Fruit fly (Drosophila melanogaster): Measurements from ENCODE around the gene CG17376.

CG17376 gene

DNA sequence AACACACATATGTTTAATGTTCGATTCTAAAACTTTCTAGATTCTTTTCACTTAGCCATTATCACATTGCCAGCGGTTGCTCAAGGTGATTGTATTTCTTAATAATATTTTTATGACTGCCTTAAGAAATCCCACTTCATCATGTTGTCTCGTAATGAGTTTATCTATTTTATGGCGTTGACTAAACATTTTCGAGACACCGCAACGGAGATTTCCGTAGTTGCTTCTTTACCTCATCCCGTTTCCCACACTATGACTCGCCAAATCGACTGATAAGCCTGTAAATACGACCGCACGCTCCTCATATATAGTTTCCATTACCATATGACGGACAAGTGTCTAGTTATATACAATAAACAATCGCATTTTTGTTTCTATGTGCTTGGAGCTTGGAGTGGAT, 15.1 kb downstream of the CG17376 start:
- TF ChIP-seq Pif1B (GFP tag; optimal IDR thresholded peaks at IDR 0.05) (no peak), Ets98B (GFP tag; IDR thresholded peaks at IDR 0.05) (no peak), CG4496 (GFP tag; IDR thresholded peaks at IDR 0.05) (no peak), CG32121 (GFP tag; IDR thresholded peaks at IDR 0.05) (no peak), rn (GFP tag; IDR thresholded peaks at IDR 0.05) (no peak), CG9948 (tag; optimal IDR thresholded peaks at IDR 0.05) (no peak), gl (tag; optimal IDR thresholded peaks at IDR 0.05) (no peak), Pif1A (GFP tag; optimal IDR thresholded peaks at IDR 0.05) (no peak), EcR (GFP tag; optimal IDR thresholded peaks at IDR 0.05) (no peak), CG34367 (tag; optimal IDR thresholded peaks at IDR 0.05) (no peak), CG12605 (GFP tag; IDR thresholded peaks at IDR 0.05) (no peak), Snoo (tag; optimal IDR thresholded peaks at IDR 0.05) (no peak), CG14655 (GFP tag; optimal IDR thresholded peaks at IDR 0.05) (no peak), CG8159 (tag; optimal IDR thresholded peaks at IDR 0.05) (no peak), fd96Ca (GFP tag; IDR thresholded peaks at IDR 0.05) (no peak), CG10348 (GFP tag; IDR thresholded peaks at IDR 0.05) (no peak), CG17806 (tag; optimal IDR thresholded peaks at IDR 0.05) (no peak), CG8301 (tag; optimal IDR thresholded peaks at IDR 0.05) (no peak), CG13204 (GFP tag; optimal IDR thresholded peaks at IDR 0.05) (no peak), D1 (tag; optimal IDR thresholded peaks at IDR 0.05) (no peak)

DNA sequence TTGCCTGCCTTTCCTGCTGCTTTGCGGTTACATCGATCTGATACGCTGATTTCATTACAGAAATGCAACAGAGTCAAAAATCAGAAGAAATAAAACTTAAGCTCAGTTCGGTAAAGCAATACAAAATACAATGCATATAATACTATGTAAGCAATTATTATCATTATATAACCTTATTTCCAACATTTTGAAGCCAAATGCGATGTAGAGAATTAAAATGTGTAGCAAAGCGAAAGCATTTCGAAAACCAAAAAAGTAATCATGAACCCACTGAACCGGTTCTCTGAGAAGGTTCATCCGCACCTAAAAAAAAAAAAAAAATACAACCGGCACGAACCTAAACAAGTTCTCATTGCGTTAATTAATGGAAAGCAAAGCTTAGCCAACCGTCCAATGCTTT, 16.5 kb downstream of the CG17376 start:
- peak; percentile 22 for TF ChIP-seq EcR (GFP tag; optimal IDR thresholded peaks at IDR 0.05)
- TF ChIP-seq CG8159 (tag; optimal IDR thresholded peaks at IDR 0.05) = no peak
- no peak for TF ChIP-seq CG34367 (tag; optimal IDR thresholded peaks at IDR 0.05)

DNA sequence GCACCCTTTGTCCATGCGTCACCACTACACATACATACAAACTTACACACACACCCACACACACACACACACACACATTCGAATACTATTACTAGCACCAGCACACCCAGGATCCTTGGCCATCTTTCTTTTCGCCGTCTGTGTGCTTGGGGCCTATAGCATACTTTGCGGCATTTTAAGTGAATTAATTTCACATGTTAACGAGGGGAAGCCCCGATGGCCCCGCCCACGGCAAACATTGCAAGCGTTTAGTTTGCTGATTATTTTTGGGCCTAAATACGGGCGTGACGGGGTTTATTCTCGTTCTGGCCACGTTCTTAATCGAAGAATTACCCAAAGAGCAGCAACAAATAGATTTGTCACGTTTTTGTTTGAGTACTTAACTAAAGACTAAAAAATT, 17.3 kb downstream of the CG17376 start:
- TF ChIP-seq CG4496 (GFP tag; IDR thresholded peaks at IDR 0.05) (peak; percentile 65; the same call in 2 of the 3 replicates), EcR (GFP tag; optimal IDR thresholded peaks at IDR 0.05) (no peak), CG15710 (tag; optimal IDR thresholded peaks at IDR 0.05) (no peak)

DNA sequence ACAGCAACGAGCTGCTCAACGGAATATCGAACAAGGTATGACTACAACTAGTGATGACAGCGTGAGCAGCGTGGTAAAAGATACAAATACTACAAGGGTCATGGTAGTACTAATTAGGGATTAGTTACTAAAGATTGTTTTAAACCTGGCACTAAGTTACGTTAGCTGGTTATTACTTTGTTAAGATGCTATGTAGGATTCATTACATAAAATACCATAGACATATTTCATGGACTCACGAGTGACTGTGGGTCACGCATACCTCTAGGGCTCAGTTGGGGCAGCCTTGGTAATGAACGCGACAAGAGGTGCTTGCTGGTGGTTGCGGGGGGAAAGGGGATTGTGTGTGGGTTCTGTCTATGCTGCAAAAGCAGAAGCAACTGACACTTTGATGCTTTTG, 25.8 kb downstream of the CG17376 start:
- no peak for TF ChIP-seq CG34367 (tag; optimal IDR thresholded peaks at IDR 0.05)
- TF ChIP-seq CG32121 (GFP tag; IDR thresholded peaks at IDR 0.05) = no peak
- TF ChIP-seq CG15710 (tag; optimal IDR thresholded peaks at IDR 0.05) = no peak
- no peak for TF ChIP-seq CG12605 (GFP tag; IDR thresholded peaks at IDR 0.05)
- no peak for TF ChIP-seq Ets98B (GFP tag; IDR thresholded peaks at IDR 0.05)
- TF ChIP-seq EcR (GFP tag; optimal IDR thresholded peaks at IDR 0.05) = no peak
- no peak for TF ChIP-seq gl (tag; optimal IDR thresholded peaks at IDR 0.05)
- TF ChIP-seq CG10348 (GFP tag; IDR thresholded peaks at IDR 0.05) = no peak
- no peak for TF ChIP-seq Pif1B (GFP tag; optimal IDR thresholded peaks at IDR 0.05)
- TF ChIP-seq Snoo (tag; optimal IDR thresholded peaks at IDR 0.05) = no peak
- no peak for TF ChIP-seq fd96Ca (GFP tag; IDR thresholded peaks at IDR 0.05)
- TF ChIP-seq CG14655 (GFP tag; optimal IDR thresholded peaks at IDR 0.05) = no peak
- TF ChIP-seq CG8301 (tag; optimal IDR thresholded peaks at IDR 0.05) = no peak
- no peak for TF ChIP-seq CG13204 (GFP tag; optimal IDR thresholded peaks at IDR 0.05)
- TF ChIP-seq D1 (tag; optimal IDR thresholded peaks at IDR 0.05) = no peak
- TF ChIP-seq rn (GFP tag; IDR thresholded peaks at IDR 0.05) = no peak
- no peak for TF ChIP-seq Pif1A (GFP tag; optimal IDR thresholded peaks at IDR 0.05)
- no peak for TF ChIP-seq CG8159 (tag; optimal IDR thresholded peaks at IDR 0.05)
- TF ChIP-seq CG9948 (tag; optimal IDR thresholded peaks at IDR 0.05) = no peak

DNA sequence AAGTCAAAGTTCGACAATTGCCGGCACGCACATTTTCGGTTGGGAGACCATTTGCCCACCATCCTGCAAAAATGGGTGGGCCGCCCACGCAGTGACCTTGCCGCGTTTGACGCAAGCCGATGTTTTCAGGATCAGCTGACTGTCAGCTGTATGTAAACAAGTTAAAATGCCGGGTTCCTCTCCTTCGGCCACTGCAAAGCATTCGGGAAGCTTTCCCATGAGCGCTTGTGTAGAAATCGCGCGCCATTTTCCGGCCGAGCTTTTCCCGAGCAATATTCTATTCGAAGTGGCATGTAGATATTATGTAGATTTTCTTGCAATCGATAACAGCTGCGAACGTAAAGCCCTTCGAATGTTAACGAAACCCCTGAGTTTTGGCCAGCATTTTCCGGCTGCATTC, 27.0 kb downstream of the CG17376 start, which contains the start of gene CG17378:
Gene CG17378, plus strand, starts transcription at position 397 of the 400 bp plus-strand sequence.
- TF ChIP-seq CG9948 (tag; optimal IDR thresholded peaks at IDR 0.05) (no peak), D1 (tag; optimal IDR thresholded peaks at IDR 0.05) (no peak), rn (GFP tag; IDR thresholded peaks at IDR 0.05) (no peak), CG10348 (GFP tag; IDR thresholded peaks at IDR 0.05) (no peak), CG8159 (tag; optimal IDR thresholded peaks at IDR 0.05) (no peak), CG14655 (GFP tag; optimal IDR thresholded peaks at IDR 0.05) (no peak), CG8301 (tag; optimal IDR thresholded peaks at IDR 0.05) (no peak), CG12605 (GFP tag; IDR thresholded peaks at IDR 0.05) (no peak), EcR (GFP tag; optimal IDR thresholded peaks at IDR 0.05) (no peak), Pif1A (GFP tag; optimal IDR thresholded peaks at IDR 0.05) (no peak), CG34367 (tag; optimal IDR thresholded peaks at IDR 0.05) (no peak), CG32121 (GFP tag; IDR thresholded peaks at IDR 0.05) (no peak), fd96Ca (GFP tag; IDR thresholded peaks at IDR 0.05) (no peak), Ets98B (GFP tag; IDR thresholded peaks at IDR 0.05) (no peak), gl (tag; optimal IDR thresholded peaks at IDR 0.05) (no peak), Pif1B (GFP tag; optimal IDR thresholded peaks at IDR 0.05) (no peak), CG13204 (GFP tag; optimal IDR thresholded peaks at IDR 0.05) (no peak), Snoo (tag; optimal IDR thresholded peaks at IDR 0.05) (no peak), CG4496 (GFP tag; IDR thresholded peaks at IDR 0.05) (no peak)

DNA sequence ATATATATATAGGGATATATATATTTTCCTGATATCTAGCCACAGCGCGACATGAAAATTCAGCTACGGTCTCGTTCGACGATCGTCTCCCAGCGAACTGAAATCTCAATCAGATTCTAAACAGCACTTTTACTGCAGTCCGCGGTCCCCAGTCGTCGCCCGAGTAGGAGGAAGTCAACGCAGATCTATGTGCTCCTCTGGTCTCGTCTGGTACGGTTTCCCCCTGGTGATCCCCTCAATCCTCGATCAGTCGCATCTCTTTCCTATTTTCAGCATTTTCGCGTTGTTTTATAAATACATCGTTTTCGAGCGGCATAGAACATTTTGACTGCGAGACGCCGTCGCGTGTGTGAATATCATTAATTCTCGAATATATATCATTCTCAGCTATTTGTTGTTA, 28.0 kb downstream of the CG17376 start, which contains the start of gene LUBEL:
Gene LUBEL, minus strand, starts transcription at position 101 of the 400 bp plus-strand sequence.
- TF ChIP-seq CG32121 (GFP tag; IDR thresholded peaks at IDR 0.05) (0 out of 2 replicates have a peak, but pooled peaks have one; percentile 32), Snoo (tag; optimal IDR thresholded peaks at IDR 0.05) (no peak)

DNA sequence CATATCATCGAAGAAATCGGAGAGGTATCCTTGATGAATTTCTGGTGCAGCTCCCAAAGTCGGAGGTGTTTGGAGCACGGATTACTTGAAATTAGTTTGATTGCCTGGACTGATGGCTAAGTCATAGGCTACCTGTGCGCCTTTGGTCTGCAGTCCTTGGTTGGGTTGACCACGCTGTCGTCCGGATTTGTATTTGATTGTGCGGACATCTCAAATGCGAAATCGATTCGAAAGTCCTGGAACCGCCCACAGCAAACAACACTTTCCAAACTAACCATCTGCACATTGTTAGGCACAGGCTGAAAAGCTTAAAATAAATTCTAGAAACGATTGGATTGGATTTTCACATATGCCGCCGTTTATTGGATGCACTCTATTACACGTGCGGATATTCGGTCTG, 41.2 kb downstream of the CG17376 start, which contains the start of gene CG11322:
Gene CG11322, minus strand, starts transcription at position 101 of the 400 bp plus-strand sequence.
- no peak for TF ChIP-seq Pif1B (GFP tag; optimal IDR thresholded peaks at IDR 0.05)
- no peak for TF ChIP-seq D1 (tag; optimal IDR thresholded peaks at IDR 0.05)
- no peak for TF ChIP-seq CG17806 (tag; optimal IDR thresholded peaks at IDR 0.05)
- TF ChIP-seq CG15710 (tag; optimal IDR thresholded peaks at IDR 0.05) = no peak
- TF ChIP-seq CG4496 (GFP tag; IDR thresholded peaks at IDR 0.05) = no peak
- no peak for TF ChIP-seq CG14655 (GFP tag; optimal IDR thresholded peaks at IDR 0.05)
- no peak for TF ChIP-seq EcR (GFP tag; optimal IDR thresholded peaks at IDR 0.05)
- TF ChIP-seq CG8301 (tag; optimal IDR thresholded peaks at IDR 0.05) = no peak
- no peak for TF ChIP-seq gl (tag; optimal IDR thresholded peaks at IDR 0.05)
- TF ChIP-seq CG8159 (tag; optimal IDR thresholded peaks at IDR 0.05) = no peak
- TF ChIP-seq CG34367 (tag; optimal IDR thresholded peaks at IDR 0.05) = no peak
- no peak for TF ChIP-seq Pif1A (GFP tag; optimal IDR thresholded peaks at IDR 0.05)
- TF ChIP-seq CG9948 (tag; optimal IDR thresholded peaks at IDR 0.05) = no peak
- no peak for TF ChIP-seq rn (GFP tag; IDR thresholded peaks at IDR 0.05)
- TF ChIP-seq Snoo (tag; optimal IDR thresholded peaks at IDR 0.05) = no peak
- TF ChIP-seq Ets98B (GFP tag; IDR thresholded peaks at IDR 0.05) = no peak
- no peak for TF ChIP-seq CG12605 (GFP tag; IDR thresholded peaks at IDR 0.05)
- TF ChIP-seq CG10348 (GFP tag; IDR thresholded peaks at IDR 0.05) = no peak
- no peak for TF ChIP-seq CG13204 (GFP tag; optimal IDR thresholded peaks at IDR 0.05)
- TF ChIP-seq CG32121 (GFP tag; IDR thresholded peaks at IDR 0.05) = no peak
